Worm (Caenorhabditis elegans) whole organism, L1 larva: ENCODE data around the gene qns-1.

Experiments
- ceh-8 ChIP-seq: fragments of 200-800 bp; sonication (Bioruptor generic); optimal IDR thresholded peaks from 2 replicates; lab custom pipeline; 2018; ENCODE audit warnings: mild to moderate bottlenecking, missing genetic modification characterization, moderate library complexity, missing compliant biosample characterization
- ceh-90 ChIP-seq: sonication (generic microtip); optimal IDR thresholded peaks from 2 replicates; lab custom pipeline; 2016; ENCODE audit warnings: missing genetic modification characterization, missing compliant biosample characterization
- fkh-8 ChIP-seq: sonication (generic microtip); optimal IDR thresholded peaks from 2 replicates; lab custom pipeline; 2016; ENCODE audit warnings: mild to moderate bottlenecking, missing genetic modification characterization, missing compliant biosample characterization
- nhr-11 ChIP-seq: fragments of 150-350 bp; optimal IDR thresholded peaks from 2 replicates; lab custom pipeline; 2014; ENCODE audit warnings: missing biosample characterization, missing genetic modification characterization
- nhr-12 ChIP-seq: sonication (generic microtip); optimal IDR thresholded peaks from 2 replicates; lab custom pipeline; 2017; ENCODE audit warnings: missing biosample characterization, missing genetic modification characterization
- nhr-28 ChIP-seq: fragments of 150-350 bp; optimal IDR thresholded peaks from 2 replicates; lab custom pipeline; 2014; ENCODE audit warnings: missing biosample characterization, missing genetic modification characterization
- snu-23 ChIP-seq: sonication (generic microtip); optimal IDR thresholded peaks from 2 replicates; lab custom pipeline; 2016; ENCODE audit warnings: missing genetic modification characterization, missing compliant biosample characterization
- tbx-2 ChIP-seq: sonication (generic microtip); optimal IDR thresholded peaks from 2 replicates; lab custom pipeline; 2016; ENCODE audit warnings: missing genetic modification characterization, missing compliant biosample characterization

- TF ChIP-seq nhr-12 (tag; lab: Kevin White, UChicago) (no peak), tbx-2 (tag; lab: Kevin White, UChicago) (no peak), nhr-11 (tag; lab: Kevin White, UChicago) (no peak), ceh-8 (no peak), fkh-8 (tag; lab: Kevin White, UChicago) (no peak), nhr-28 (tag; lab: Kevin White, UChicago) (no peak), snu-23 (GFP tag; lab: Kevin White, UChicago) (no peak), ceh-90 (tag; lab: Kevin White, UChicago) (no peak)
Measured at ce11 chrIV:10206182-10206581, 12.9 kb downstream of the qns-1 start, which contains the start of gene K04D7.6.
